Fruit fly (Drosophila melanogaster): ENCODE data around the gene CG43291.

The CG43291 gene

dm6 chr3R:14283042-14283626 is 38.7 kb upstream of the CG43291 start:
- TF ChIP-seq insv (optimal IDR thresholded peaks at IDR 0.05) (no peak), ttk (optimal IDR thresholded peaks at IDR 0.05) (no peak), Myc (optimal IDR thresholded peaks at IDR 0.05) (no peak), psq (optimal IDR thresholded peaks at IDR 0.05) (no peak), h (optimal IDR thresholded peaks at IDR 0.05) (no peak), Sin3A (optimal IDR thresholded peaks at IDR 0.05) (no peak)

dm6 chr3R:14282215-14283041 is 38.0 kb upstream of the CG43291 start:
- TF ChIP-seq h (optimal IDR thresholded peaks at IDR 0.05) (no peak), ttk (optimal IDR thresholded peaks at IDR 0.05) (no peak), insv (optimal IDR thresholded peaks at IDR 0.05) (no peak), psq (optimal IDR thresholded peaks at IDR 0.05) (no peak), Sin3A (optimal IDR thresholded peaks at IDR 0.05) (no peak), Myc (optimal IDR thresholded peaks at IDR 0.05) (no peak)

dm6 chr3R:14280324-14280723 is 35.8 kb upstream of the CG43291 start:
- TF ChIP-seq h (optimal IDR thresholded peaks at IDR 0.05), result no peak
- no peak for TF ChIP-seq Sin3A (optimal IDR thresholded peaks at IDR 0.05)
- TF ChIP-seq psq (optimal IDR thresholded peaks at IDR 0.05), result no peak
- no peak for TF ChIP-seq ttk (optimal IDR thresholded peaks at IDR 0.05)
- TF ChIP-seq insv (optimal IDR thresholded peaks at IDR 0.05), result no peak
- TF ChIP-seq Myc (optimal IDR thresholded peaks at IDR 0.05), result no peak

dm6 chr3R:14279311-14279998 is 35.0 kb upstream of the CG43291 start:
- TF ChIP-seq insv (optimal IDR thresholded peaks at IDR 0.05) (no peak), Sin3A (optimal IDR thresholded peaks at IDR 0.05) (no peak), h (optimal IDR thresholded peaks at IDR 0.05) (no peak), ttk (optimal IDR thresholded peaks at IDR 0.05) (no peak), psq (optimal IDR thresholded peaks at IDR 0.05) (no peak), Myc (optimal IDR thresholded peaks at IDR 0.05) (no peak)

dm6 chr3R:14278523-14279303 is 34.2 kb upstream of the CG43291 start:
- TF ChIP-seq insv (optimal IDR thresholded peaks at IDR 0.05), result no peak
- TF ChIP-seq h (optimal IDR thresholded peaks at IDR 0.05), result no peak
- TF ChIP-seq Sin3A (optimal IDR thresholded peaks at IDR 0.05), result no peak
- TF ChIP-seq Myc (optimal IDR thresholded peaks at IDR 0.05), result no peak
- no peak for TF ChIP-seq ttk (optimal IDR thresholded peaks at IDR 0.05)
- TF ChIP-seq psq (optimal IDR thresholded peaks at IDR 0.05), result no peak

- TF ChIP-seq h (optimal IDR thresholded peaks at IDR 0.05) (no peak), ttk (optimal IDR thresholded peaks at IDR 0.05) (no peak), insv (optimal IDR thresholded peaks at IDR 0.05) (no peak)
These were observed 33.5 kb upstream of the CG43291 start for dm6 chr3R:14277894-14278522.

dm6 chr3R:14275519-14276172 is 31.2 kb upstream of the CG43291 start:
- no peak for TF ChIP-seq Myc (optimal IDR thresholded peaks at IDR 0.05)
- TF ChIP-seq Sin3A (optimal IDR thresholded peaks at IDR 0.05), result no peak
- no peak for TF ChIP-seq psq (optimal IDR thresholded peaks at IDR 0.05)
- no peak for TF ChIP-seq h (optimal IDR thresholded peaks at IDR 0.05)

- TF ChIP-seq insv (optimal IDR thresholded peaks at IDR 0.05) (no peak), h (optimal IDR thresholded peaks at IDR 0.05) (no peak), psq (optimal IDR thresholded peaks at IDR 0.05) (no peak), ttk (optimal IDR thresholded peaks at IDR 0.05) (no peak), Sin3A (optimal IDR thresholded peaks at IDR 0.05) (no peak), Myc (optimal IDR thresholded peaks at IDR 0.05) (no peak)
These were observed 17.6 kb upstream of the CG43291 start, which contains the start of the genes CG14839 and CG14841 for dm6 chr3R:14262087-14262486. CG14839 (plus strand) TSS chr3R:14262387. CG14841 (minus strand) TSS chr3R:14262418.

- TF ChIP-seq ttk (optimal IDR thresholded peaks at IDR 0.05) (no peak), h (optimal IDR thresholded peaks at IDR 0.05) (no peak), insv (optimal IDR thresholded peaks at IDR 0.05) (no peak), Myc (optimal IDR thresholded peaks at IDR 0.05) (no peak), Sin3A (optimal IDR thresholded peaks at IDR 0.05) (no peak)
These were observed 16.6 kb upstream of the CG43291 start, which contains the start of gene CG14840 for dm6 chr3R:14261113-14261512. CG14840 (minus strand) TSS chr3R:14261213.

- TF ChIP-seq Myc (optimal IDR thresholded peaks at IDR 0.05), result no peak
- no peak for TF ChIP-seq Sin3A (optimal IDR thresholded peaks at IDR 0.05)
- TF ChIP-seq ttk (optimal IDR thresholded peaks at IDR 0.05), result no peak
- TF ChIP-seq insv (optimal IDR thresholded peaks at IDR 0.05), result no peak
- no peak for TF ChIP-seq h (optimal IDR thresholded peaks at IDR 0.05)
- no peak for TF ChIP-seq psq (optimal IDR thresholded peaks at IDR 0.05)
These were observed 15.3 kb upstream of the CG43291 start, which contains the start of gene MetRS-m for dm6 chr3R:14259821-14260220. MetRS-m (minus strand) TSS chr3R:14259991.

- TF ChIP-seq Myc (optimal IDR thresholded peaks at IDR 0.05), result no peak
- no peak for TF ChIP-seq ttk (optimal IDR thresholded peaks at IDR 0.05)
- no peak for TF ChIP-seq h (optimal IDR thresholded peaks at IDR 0.05)
- TF ChIP-seq insv (optimal IDR thresholded peaks at IDR 0.05), result no peak
- no peak for TF ChIP-seq Sin3A (optimal IDR thresholded peaks at IDR 0.05)
- no peak for TF ChIP-seq psq (optimal IDR thresholded peaks at IDR 0.05)
These were observed 11.3 kb upstream of the CG43291 start, which contains the start of gene CG43179 for dm6 chr3R:14255808-14256207. CG43179 (plus strand) TSS chr3R:14256108.

All from Kc167 (cell line).